Worm (Caenorhabditis elegans) whole organism, L1 larva: Measurements from ENCODE around the gene ttll-12.

Experiments used
- C04F5.9 ChIP-seq: sonication (generic microtip); optimal IDR thresholded peaks from 2 replicates; lab custom pipeline; 2016; ENCODE audit warnings: missing genetic modification characterization, missing compliant biosample characterization
- C34B4.2 ChIP-seq: sonication (generic microtip); optimal IDR thresholded peaks from 2 replicates; lab custom pipeline; 2017; ENCODE audit warnings: mild to moderate bottlenecking, missing genetic modification characterization, missing compliant biosample characterization
- F16B12.6 ChIP-seq: fragments of 150-350 bp; optimal IDR thresholded peaks from 2 replicates; lab custom pipeline; 2014; ENCODE audit warnings: missing biosample characterization, missing genetic modification characterization
- Y116A8C.19 ChIP-seq: sonication (generic microtip); optimal IDR thresholded peaks from 2 replicates; lab custom pipeline; 2016; ENCODE audit warnings: missing compliant biosample characterization, missing genetic modification characterization, borderline replicate concordance
- blmp-1 ChIP-seq: fragments of 150-350 bp; optimal IDR thresholded peaks from 2 replicates; lab custom pipeline; 2014; ENCODE audit warnings: missing biosample characterization, missing genetic modification characterization
- ceh-63 ChIP-seq: fragments of 200-800 bp; sonication (Bioruptor generic); optimal IDR thresholded peaks from 2 replicates; lab custom pipeline; 2018; ENCODE audit warnings: mild to moderate bottlenecking, missing genetic modification characterization, missing compliant biosample characterization
- ceh-8 ChIP-seq: fragments of 200-800 bp; sonication (Bioruptor generic); optimal IDR thresholded peaks from 2 replicates; lab custom pipeline; 2018; ENCODE audit warnings: mild to moderate bottlenecking, missing genetic modification characterization, moderate library complexity, missing compliant biosample characterization
- ceh-88 ChIP-seq: fragments of 200-800 bp; sonication (Bioruptor generic); IDR thresholded peaks from 2 replicates; pipeline ENCODE4 v1.3.6; 2022; ENCODE audit warnings: missing genetic modification characterization, missing compliant biosample characterization
- ceh-90 ChIP-seq: sonication (generic microtip); optimal IDR thresholded peaks from 2 replicates; lab custom pipeline; 2016; ENCODE audit warnings: missing genetic modification characterization, missing compliant biosample characterization
- dpl-1 ChIP-seq, 3 experiments: fragments of 150-350 bp in 2 of 3; sonication (generic microtip) in 1 of 3; optimal IDR thresholded peaks; 2 replicates each; lab custom pipeline; 2014 to 2017; ENCODE audit warnings: missing biosample characterization in 3 of 3, missing genetic modification characterization in 3 of 3, missing genetic modification reagents in 3 of 3
- dsc-1 ChIP-seq: sonication (generic microtip); optimal IDR thresholded peaks from 2 replicates; lab custom pipeline; 2016; ENCODE audit warnings: mild to moderate bottlenecking, missing genetic modification characterization, missing compliant biosample characterization
- efl-1 ChIP-seq, 4 experiments: fragments of 150-350 bp; optimal IDR thresholded peaks in 3 of 4; peaks in 1 of 4; 1 replicate in 1 of 4; 2 replicates in 3 of 4; lab custom pipeline; 2014; ENCODE audit warnings: missing biosample characterization in 2 of 4, missing genetic modification characterization in 2 of 4, missing genetic modification reagents in 2 of 4
- egl-27 ChIP-seq, 2 experiments: fragments of 150-350 bp in 1 of 2; sonication (generic microtip); optimal IDR thresholded peaks; 3 replicates each; lab custom pipeline; 2017 to 2018; ENCODE audit warnings: missing biosample characterization in 2 of 2, missing genetic modification characterization in 2 of 2, missing genetic modification reagents in 2 of 2
- elt-2 ChIP-seq: sonication (generic microtip); optimal IDR thresholded peaks from 2 replicates; lab custom pipeline; 2016; ENCODE audit warnings: missing genetic modification characterization, mild to moderate bottlenecking, inconsistent platforms, missing compliant biosample characterization, missing genetic modification reagents
- fkh-4 ChIP-seq: sonication (generic microtip); optimal IDR thresholded peaks from 2 replicates; lab custom pipeline; 2016; ENCODE audit warnings: missing compliant biosample characterization, missing genetic modification characterization, borderline replicate concordance
- hlh-17 ChIP-seq: fragments of 200-800 bp; sonication (Bioruptor generic); optimal IDR thresholded peaks from 2 replicates; lab custom pipeline; 2018; ENCODE audit warnings: missing genetic modification characterization, mild to moderate bottlenecking, missing compliant biosample characterization, moderate library complexity, borderline replicate concordance
- jun-1 ChIP-seq: fragments of 150-350 bp; optimal IDR thresholded peaks from 2 replicates; lab custom pipeline; 2014; ENCODE audit warnings: missing biosample characterization, missing genetic modification reagents, missing genetic modification characterization
- lin-13 ChIP-seq: fragments of 150-350 bp; optimal IDR thresholded peaks from 2 replicates; lab custom pipeline; 2014; ENCODE audit warnings: missing biosample characterization, missing genetic modification reagents, missing genetic modification characterization
- lin-14 ChIP-seq: fragments of 200-800 bp; sonication (Bioruptor generic); optimal IDR thresholded peaks from 2 replicates; lab custom pipeline; 2018; ENCODE audit warnings: mild to moderate bottlenecking, missing genetic modification characterization, moderate library complexity, missing compliant biosample characterization
- lin-39 ChIP-seq: fragments of 150-350 bp; optimal IDR thresholded peaks from 2 replicates; lab custom pipeline; 2014; ENCODE audit warnings: missing biosample characterization, missing genetic modification reagents, missing genetic modification characterization
- lir-3 ChIP-seq: sonication (generic microtip); optimal IDR thresholded peaks from 2 replicates; lab custom pipeline; 2016; ENCODE audit warnings: mild to moderate bottlenecking, missing genetic modification characterization, moderate library complexity, missing compliant biosample characterization; ENCODE audit not compliant: poor library complexity
- lsy-2 ChIP-seq, 2 experiments: fragments of 150-350 bp; optimal IDR thresholded peaks; 2 replicates each; lab custom pipeline; 2014; ENCODE audit warnings: missing biosample characterization in 2 of 2, missing genetic modification characterization in 2 of 2
- mef-2 ChIP-seq: fragments of 150-350 bp; optimal IDR thresholded peaks from 2 replicates; lab custom pipeline; 2014; ENCODE audit warnings: missing biosample characterization, missing genetic modification characterization
- nhr-19 ChIP-seq: fragments of 200-800 bp; sonication (Bioruptor generic); conservative IDR thresholded peaks from 2 replicates; pipeline ENCODE4 v1.3.6; 2022; ENCODE audit warnings: missing genetic modification characterization, missing compliant biosample characterization
- nhr-28 ChIP-seq: fragments of 150-350 bp; optimal IDR thresholded peaks from 2 replicates; lab custom pipeline; 2014; ENCODE audit warnings: missing biosample characterization, missing genetic modification characterization
- nhr-47 ChIP-seq: sonication (generic microtip); optimal IDR thresholded peaks from 2 replicates; lab custom pipeline; 2016; ENCODE audit warnings: mild to moderate bottlenecking, missing genetic modification characterization, moderate library complexity, missing compliant biosample characterization
- nhr-71 ChIP-seq: sonication (generic microtip); optimal IDR thresholded peaks from 2 replicates; lab custom pipeline; 2016; ENCODE audit warnings: mild to moderate bottlenecking, missing genetic modification characterization, moderate library complexity, missing compliant biosample characterization
- nhr-84 ChIP-seq: sonication (generic microtip); optimal IDR thresholded peaks from 2 replicates; lab custom pipeline; 2017; ENCODE audit warnings: missing biosample characterization, missing genetic modification characterization
- nhr-85 ChIP-seq: sonication (generic microtip); peaks from one replicate; lab custom pipeline; 2016; ENCODE audit warnings: missing genetic modification characterization, inconsistent platforms, missing compliant biosample characterization
- rnt-1 ChIP-seq: sonication (generic microtip); optimal IDR thresholded peaks from 2 replicates; lab custom pipeline; 2016; ENCODE audit warnings: mild to moderate bottlenecking, missing genetic modification characterization, moderate library complexity, missing compliant biosample characterization
- snpc-4 ChIP-seq: fragments of 150-350 bp; optimal IDR thresholded peaks from 2 replicates; lab custom pipeline; 2014; ENCODE audit warnings: missing biosample characterization, missing genetic modification characterization
- sox-4 ChIP-seq: sonication (generic microtip); optimal IDR thresholded peaks from 2 replicates; lab custom pipeline; 2016; ENCODE audit warnings: missing genetic modification characterization, missing compliant biosample characterization
- sptf-1 ChIP-seq: fragments of 150-350 bp; optimal IDR thresholded peaks from 2 replicates; lab custom pipeline; 2014; ENCODE audit warnings: missing biosample characterization, missing genetic modification characterization
- sup-37 ChIP-seq: fragments of 200-800 bp; sonication (Bioruptor generic); optimal IDR thresholded peaks from 2 replicates; lab custom pipeline; 2018; ENCODE audit warnings: mild to moderate bottlenecking, missing genetic modification characterization, missing compliant biosample characterization
- swsn-7 ChIP-seq: sonication (generic microtip); optimal IDR thresholded peaks from 2 replicates; lab custom pipeline; 2016; ENCODE audit warnings: missing genetic modification characterization, missing compliant biosample characterization
- tbx-2 ChIP-seq: sonication (generic microtip); optimal IDR thresholded peaks from 2 replicates; lab custom pipeline; 2016; ENCODE audit warnings: missing genetic modification characterization, missing compliant biosample characterization
- unc-130 ChIP-seq: fragments of 150-350 bp; optimal IDR thresholded peaks from 2 replicates; lab custom pipeline; 2017; ENCODE audit warnings: missing biosample characterization, missing genetic modification characterization, inconsistent platforms
- xbp-1 ChIP-seq: sonication (generic microtip); optimal IDR thresholded peaks from 2 replicates; lab custom pipeline; 2016; ENCODE audit warnings: missing genetic modification characterization, missing compliant biosample characterization
- zag-1 ChIP-seq: fragments of 150-350 bp; optimal IDR thresholded peaks from 2 replicates; lab custom pipeline; 2014; ENCODE audit warnings: missing biosample characterization, missing genetic modification characterization
- ztf-11 ChIP-seq, 2 experiments: sonication (generic microtip); optimal IDR thresholded peaks; 2 replicates each; lab custom pipeline; 2016 to 2017; ENCODE audit warnings: missing genetic modification characterization in 2 of 2, missing biosample characterization in 1 of 2, missing compliant biosample characterization in 1 of 2

Gene ttll-12

DNA sequence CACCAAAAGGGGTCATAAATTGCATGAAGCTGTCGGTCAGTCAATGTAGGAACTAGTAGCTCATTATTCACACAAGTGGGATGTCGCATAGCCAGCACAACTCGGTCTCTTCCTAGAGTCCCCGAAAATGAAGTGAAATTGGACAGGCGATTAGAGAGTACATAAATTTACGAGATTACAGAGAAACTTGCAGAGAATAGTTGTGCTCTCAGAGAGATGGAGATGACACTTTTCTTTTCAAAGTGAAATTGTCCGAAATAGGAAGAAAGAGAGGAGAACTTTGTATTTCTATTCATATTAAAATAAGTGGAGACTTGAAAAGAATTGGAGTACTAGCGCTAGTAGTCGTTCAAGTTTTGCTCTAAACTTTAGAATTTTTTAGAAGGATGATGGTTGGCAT lies 33.2 kb upstream of the ttll-12 start:
- no peak for TF ChIP-seq efl-1 (optimal IDR thresholded peaks at IDR 0.05; lab: Kevin White, UChicago)
- TF ChIP-seq efl-1 (GFP tag; optimal IDR thresholded peaks at IDR 0.05 in 1 of 2; lab: Kevin White, UChicago): peak in 1 of 2 experiments; percentile 84
- no peak for TF ChIP-seq sox-4 (tag; lab: Kevin White, UChicago)
- peak; percentile 5 for TF ChIP-seq snpc-4 (tag; lab: Kevin White, UChicago)
- TF ChIP-seq lin-14 (GFP tag; lab: Kevin White, UChicago): peak; percentile 61
- no peak for TF ChIP-seq ceh-88
- TF ChIP-seq, all 84 proteins: peak for 3

- TF ChIP-seq lin-14 (GFP tag; lab: Kevin White, UChicago) (peak; percentile 78), lsy-2 (tag; optimal IDR thresholded peaks at IDR 0.05; lab: Kevin White, UChicago) (peak in 1 of 2 experiments; percentile 27), swsn-7 (no peak), fkh-4 (tag; lab: Kevin White, UChicago) (peak; percentile 9), nhr-71 (peak; percentile 47), egl-27 (tag; optimal IDR thresholded peaks at IDR 0.05; lab: Kevin White, UChicago) (no peak), dsc-1 (tag; lab: Kevin White, UChicago) (peak; percentile 66), sup-37 (GFP tag; lab: Kevin White, UChicago) (no peak), unc-130 (tag; lab: Kevin White, UChicago) (peak; percentile 42), rnt-1 (tag; lab: Kevin White, UChicago) (peak; percentile 70), efl-1 (optimal IDR thresholded peaks at IDR 0.05; lab: Kevin White, UChicago) (no peak), efl-1 (GFP tag; optimal IDR thresholded peaks at IDR 0.05 in 1 of 2; lab: Kevin White, UChicago) (peak in 1 of 2 experiments; percentile 20), mef-2 (tag; lab: Kevin White, UChicago) (no peak), zag-1 (tag; lab: Kevin White, UChicago) (no peak), sptf-1 (no peak), blmp-1 (no peak), snpc-4 (tag; lab: Kevin White, UChicago) (no peak), ceh-63 (no peak), nhr-28 (tag; lab: Kevin White, UChicago) (no peak), C34B4.2 (tag; lab: Kevin White, UChicago) (no peak), elt-2 (tag; lab: Kevin White, UChicago) (no peak), lin-39 (tag; lab: Kevin White, UChicago) (peak; percentile 60), F16B12.6 (tag; lab: Kevin White, UChicago) (no peak)
Measured at ce11 chrII:9306835-9307234, 32.0 kb upstream of the ttll-12 start.

DNA sequence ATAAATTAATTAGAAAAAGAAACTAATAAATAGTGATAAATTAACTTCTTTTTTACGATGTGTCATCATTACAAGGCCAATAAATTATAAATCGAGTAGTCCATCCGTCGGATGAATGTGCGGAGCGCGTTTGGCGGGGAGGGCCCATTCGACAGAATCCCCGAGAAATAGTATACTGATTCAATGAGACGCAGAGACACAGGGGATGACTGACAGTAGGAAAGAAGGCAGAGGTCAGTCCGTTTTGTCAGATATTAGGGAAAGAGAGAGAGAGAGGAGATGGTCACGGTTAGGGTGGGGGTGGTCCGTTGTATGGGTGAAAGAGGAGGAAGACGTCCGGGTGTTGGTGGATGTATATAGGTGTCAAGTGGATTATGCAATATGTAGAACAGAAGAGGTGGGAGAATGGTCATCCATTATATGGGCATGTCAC lies 30.2 kb upstream of the ttll-12 start:
- no peak for TF ChIP-seq dpl-1 (GFP tag; optimal IDR thresholded peaks at IDR 0.05; lab: Kevin White, UChicago)
- TF ChIP-seq sup-37 (GFP tag; lab: Kevin White, UChicago): no peak
- no peak for TF ChIP-seq hlh-17
- TF ChIP-seq lin-13 (GFP tag; lab: Kevin White, UChicago): no peak
- TF ChIP-seq lir-3 (tag; lab: Kevin White, UChicago): no peak
- TF ChIP-seq nhr-84 (tag; lab: Kevin White, UChicago): no peak
- TF ChIP-seq rnt-1 (tag; lab: Kevin White, UChicago): peak; percentile 37
- TF ChIP-seq lin-14 (GFP tag; lab: Kevin White, UChicago): peak; percentile 22
- TF ChIP-seq Y116A8C.19 (tag; lab: Kevin White, UChicago): no peak
- TF ChIP-seq xbp-1 (tag; lab: Kevin White, UChicago): no peak
- no peak for TF ChIP-seq nhr-85 (tag; lab: Kevin White, UChicago)
- TF ChIP-seq ztf-11 (tag; optimal IDR thresholded peaks at IDR 0.05; lab: Kevin White, UChicago): peak in 1 of 2 experiments; percentile 6
- TF ChIP-seq C04F5.9 (tag; lab: Kevin White, UChicago): no peak
- no peak for TF ChIP-seq nhr-19 (GFP tag; lab: Robert Waterston, UW)
- TF ChIP-seq jun-1 (tag; lab: Kevin White, UChicago): no peak
- TF ChIP-seq sox-4 (tag; lab: Kevin White, UChicago): no peak
- TF ChIP-seq nhr-71: no peak
- TF ChIP-seq tbx-2 (tag; lab: Kevin White, UChicago): no peak
- TF ChIP-seq ceh-8 (GFP tag; lab: Kevin White, UChicago): no peak
- no peak for TF ChIP-seq nhr-47 (tag; lab: Kevin White, UChicago)
- TF ChIP-seq ceh-88: no peak
- no peak for TF ChIP-seq ceh-90
- TF ChIP-seq, all 84 proteins: peak for 3
